Worm (Caenorhabditis elegans): ENCODE results near the gene F52D10.2.

DNA sequence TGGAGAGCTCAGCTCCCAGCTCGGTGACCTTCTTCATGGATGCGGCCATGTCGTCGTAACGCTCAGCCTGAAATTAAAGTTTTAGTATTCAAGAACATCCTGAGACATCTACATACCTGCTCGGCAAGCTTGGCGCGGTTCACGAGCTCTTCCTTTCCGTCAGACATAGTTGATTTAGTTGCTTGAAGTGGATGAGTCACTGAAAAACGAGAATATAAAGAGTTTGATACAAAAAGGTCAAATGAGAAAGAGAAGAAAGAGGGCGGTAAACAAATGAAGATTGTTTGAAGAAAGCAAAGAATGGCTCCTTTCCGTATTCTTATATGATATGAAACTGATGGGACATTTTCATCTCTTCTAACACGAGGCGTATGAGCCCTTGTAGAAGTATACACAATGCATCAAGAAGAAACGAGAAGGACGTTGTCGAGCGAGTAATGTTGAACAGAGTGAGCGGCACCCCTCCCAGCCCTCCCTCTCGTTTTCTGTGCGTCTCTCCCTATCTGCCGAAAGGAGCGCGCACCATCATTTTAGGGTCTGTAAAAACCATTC lies 13.8 kb upstream of the F52D10.2 start, which contains the start of gene ftt-2:
- TF ChIP-seq B0035.1 (tag; optimal IDR thresholded peaks at IDR 0.05) (no peak), hmg-1.2 (GFP tag; IDR thresholded peaks at IDR 0.05) (no peak), T26A5.8 (tag; optimal IDR thresholded peaks at IDR 0.05) (no peak), pha-4 (tag; optimal IDR thresholded peaks at IDR 0.05) (no peak), bed-2 (GFP tag; IDR thresholded peaks at IDR 0.05) (no peak), Y53F4B.3 (GFP tag; IDR thresholded peaks at IDR 0.05) (no peak), B0336.3 (GFP tag; IDR thresholded peaks at IDR 0.05) (no peak), attf-3 (GFP tag; conservative IDR thresholded peaks at IDR 0.05) (no peak), lsy-27 (tag; optimal IDR thresholded peaks at IDR 0.05; ENCODE audit: borderline replicate concordance, insufficient read depth) (no peak), him-1 (tag; optimal IDR thresholded peaks at IDR 0.05) (no peak), cebp-2 (GFP tag; IDR thresholded peaks at IDR 0.05) (no peak), mel-28 (tag; optimal IDR thresholded peaks at IDR 0.05; ENCODE audit: borderline replicate concordance) (no peak), B0019.2 (GFP tag; conservative IDR thresholded peaks at IDR 0.05) (no peak)
